Worm (Caenorhabditis elegans): ENCODE measurements around the gene ufbp-1.

The ufbp-1 gene

DNA sequence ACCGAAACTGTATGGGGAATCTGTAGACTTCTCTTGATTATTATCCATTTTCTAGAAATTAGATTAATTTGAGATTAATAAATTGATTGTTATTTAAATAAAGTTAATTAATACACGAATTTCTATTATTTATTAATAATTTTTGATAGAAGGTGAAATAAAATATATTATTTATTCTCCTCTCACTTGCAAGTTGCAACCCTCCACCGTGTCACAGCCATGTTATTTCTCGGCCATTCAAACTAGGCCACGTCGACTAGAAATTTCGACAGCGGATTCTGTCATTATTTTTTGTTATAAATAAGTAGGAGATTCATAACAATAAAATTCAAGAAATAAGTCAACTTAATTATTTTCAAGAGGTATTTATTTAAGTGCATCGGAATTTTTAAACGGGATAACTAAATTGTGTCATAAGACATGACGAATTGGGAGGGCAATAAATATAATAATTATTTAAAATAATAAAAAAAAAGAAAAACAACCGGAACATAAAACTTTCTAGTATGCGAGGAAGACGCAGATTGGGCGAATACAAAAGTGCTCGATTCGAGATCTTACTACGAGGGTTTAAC, at the start of gene ufbp-1:
Gene ufbp-1, minus strand, starts transcription at position 51 of the 575 bp plus-strand sequence.
- TF ChIP-seq nhr-12 (tag; optimal IDR thresholded peaks at IDR 0.05): no peak
- peak; percentile 12 for TF ChIP-seq lsy-2 (tag; optimal IDR thresholded peaks at IDR 0.05)

DNA sequence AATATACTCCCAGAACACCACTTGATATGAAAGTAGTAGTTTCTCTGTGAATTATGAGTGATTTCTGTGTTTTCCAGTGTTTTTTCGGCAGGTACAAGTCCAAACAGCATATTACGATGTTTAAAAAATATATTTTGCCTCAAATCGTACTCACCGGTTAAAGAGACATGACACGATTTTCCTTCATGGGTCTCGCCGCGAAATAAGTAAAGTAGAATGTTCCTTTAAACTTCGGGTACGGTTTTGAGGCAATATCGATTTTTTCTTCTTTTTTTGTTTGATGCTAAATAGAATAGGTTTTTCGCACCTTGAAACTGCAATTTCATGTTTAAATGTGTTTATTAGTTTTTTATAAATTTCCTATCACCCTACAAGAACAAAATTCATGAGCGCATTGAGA, 48.5 kb upstream of the ufbp-1 start:
- no peak for TF ChIP-seq M03D4.4 (tag; optimal IDR thresholded peaks at IDR 0.05)
- no peak for TF ChIP-seq drap-1 (GFP tag; optimal IDR thresholded peaks at IDR 0.05)
- TF ChIP-seq ceh-83 (GFP tag; optimal IDR thresholded peaks at IDR 0.05): no peak
- no peak for TF ChIP-seq ceh-39 (tag; optimal IDR thresholded peaks at IDR 0.05)
- TF ChIP-seq pha-4 (tag; optimal IDR thresholded peaks at IDR 0.05): no peak
- TF ChIP-seq sptf-1 (tag; optimal IDR thresholded peaks at IDR 0.05): no peak
- TF ChIP-seq sem-2 (GFP tag; optimal IDR thresholded peaks at IDR 0.05): no peak
- TF ChIP-seq lin-32 (GFP tag; optimal IDR thresholded peaks at IDR 0.05): no peak
- no peak for TF ChIP-seq cnd-1 (tag; optimal IDR thresholded peaks at IDR 0.05)
- TF ChIP-seq nhr-2 (tag; optimal IDR thresholded peaks at IDR 0.05): no peak
- TF ChIP-seq unc-62 (GFP tag; optimal IDR thresholded peaks at IDR 0.05): no peak
- no peak for TF ChIP-seq nhr-237 (tag; optimal IDR thresholded peaks at IDR 0.05)
- TF ChIP-seq zip-8 (tag; optimal IDR thresholded peaks at IDR 0.05): no peak

ce11 chrIII:8490254-8490653, 46.8 kb upstream of the ufbp-1 start, which contains the start of the genes ess-2 and F42H10.2:
Gene ess-2, minus strand, starts transcription at chrIII:8490352.
Gene F42H10.2, plus strand, starts transcription at chrIII:8490620.
- TF ChIP-seq elt-1 (tag; optimal IDR thresholded peaks at IDR 0.05; ENCODE audit: borderline replicate concordance, insufficient read depth) (no peak), zip-8 (tag; optimal IDR thresholded peaks at IDR 0.05) (no peak), mep-1 (tag; optimal IDR thresholded peaks at IDR 0.05) (peak; percentile 5), lsy-2 (tag; optimal IDR thresholded peaks at IDR 0.05) (peak; percentile 23), unc-62 (GFP tag; optimal IDR thresholded peaks at IDR 0.05) (no peak), ces-1 (GFP tag; optimal IDR thresholded peaks at IDR 0.05) (peak; percentile 23), tbx-8 (GFP tag; optimal IDR thresholded peaks at IDR 0.05) (no peak)

DNA sequence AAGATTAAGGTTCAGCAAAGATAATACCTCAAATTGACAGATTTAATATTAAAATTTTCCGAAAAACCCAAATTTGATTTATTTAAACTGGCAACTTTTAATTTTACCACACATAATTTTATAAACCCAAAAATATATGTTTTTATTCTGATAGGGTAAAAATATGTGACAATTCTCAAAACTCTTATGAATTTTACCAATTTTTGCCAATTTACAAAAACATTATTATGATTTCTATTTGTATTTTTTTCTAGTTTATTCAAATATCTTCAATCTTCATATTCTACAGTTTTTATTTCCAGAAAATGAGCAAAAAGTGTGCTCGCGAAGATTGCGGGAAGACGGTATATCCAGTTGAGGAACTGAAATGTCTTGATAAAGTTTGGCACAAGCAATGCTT, 40.4 kb upstream of the ufbp-1 start, which contains the start of gene F42H10.3:
Gene F42H10.3, plus strand, starts transcription at position 301 of the 400 bp plus-strand sequence.
- TF ChIP-seq blmp-1 (tag; optimal IDR thresholded peaks at IDR 0.05) (no peak), nhr-28 (tag; optimal IDR thresholded peaks at IDR 0.05) (no peak), lin-13 (tag; optimal IDR thresholded peaks at IDR 0.05) (no peak), nhr-12 (tag; optimal IDR thresholded peaks at IDR 0.05) (no peak), cnd-1 (tag; optimal IDR thresholded peaks at IDR 0.05) (no peak), snpc-4 (tag; optimal IDR thresholded peaks at IDR 0.05) (no peak), ztf-11 (tag; optimal IDR thresholded peaks at IDR 0.05) (no peak), tbx-8 (GFP tag; optimal IDR thresholded peaks at IDR 0.05) (no peak), ceh-43 (GFP tag; optimal IDR thresholded peaks at IDR 0.05) (no peak), nhr-237 (tag; optimal IDR thresholded peaks at IDR 0.05) (no peak), mls-2 (tag; optimal IDR thresholded peaks at IDR 0.05) (no peak)

DNA sequence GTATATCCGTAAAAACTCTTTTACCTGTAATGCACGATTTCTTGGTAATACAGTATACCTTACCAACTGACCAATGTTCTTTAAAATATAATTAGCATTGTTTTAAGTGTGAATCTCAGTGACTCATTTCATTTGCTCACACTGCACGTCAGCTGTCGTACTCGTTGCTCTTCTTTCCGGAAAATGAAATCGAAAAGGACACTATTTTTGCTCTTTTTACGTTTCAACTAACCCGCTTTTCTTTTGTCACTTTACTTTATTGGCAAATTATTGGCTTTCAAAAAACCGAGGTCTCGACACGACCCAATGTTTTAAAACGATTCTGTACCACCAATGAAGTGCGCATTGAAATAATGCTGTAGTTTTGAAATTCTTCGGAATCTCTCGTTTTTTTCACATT, 36.9 kb upstream of the ufbp-1 start, which contains the start of gene F42H10.6:
Gene F42H10.6, minus strand, starts transcription at position 101 of the 400 bp plus-strand sequence.
- peak; percentile 85 for TF ChIP-seq hlh-1 (tag; optimal IDR thresholded peaks at IDR 0.05)
- no peak for TF ChIP-seq ztf-11 (tag; optimal IDR thresholded peaks at IDR 0.05)

DNA sequence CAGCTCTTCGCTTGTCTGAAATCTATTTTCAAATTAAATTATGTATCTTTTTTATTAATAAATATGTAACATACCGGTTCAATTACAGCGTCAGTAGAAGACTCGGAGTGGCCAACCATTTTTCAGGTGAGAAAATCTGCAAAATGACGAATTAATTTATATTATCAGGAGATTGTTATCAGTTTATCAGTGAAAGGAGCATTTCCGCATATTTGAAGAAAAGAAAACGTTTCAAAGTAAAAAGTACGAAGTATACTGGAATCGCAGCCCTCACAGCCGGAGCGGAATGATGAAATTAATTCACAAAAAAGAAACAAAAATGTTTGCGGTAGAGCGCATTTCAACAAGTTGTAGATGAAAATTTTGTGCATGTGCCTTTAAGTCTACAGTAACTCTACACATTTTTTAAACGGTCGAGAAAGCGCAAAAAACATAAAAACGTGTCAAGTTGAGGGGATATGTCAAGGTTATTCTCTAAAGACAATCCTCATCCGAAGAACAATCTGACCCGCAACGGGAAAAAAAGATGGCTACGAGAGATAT, 36.0 kb upstream of the ufbp-1 start:
- TF ChIP-seq ham-2 (GFP tag; optimal IDR thresholded peaks at IDR 0.05) (no peak), ceh-43 (GFP tag; optimal IDR thresholded peaks at IDR 0.05) (no peak), snpc-4 (tag; optimal IDR thresholded peaks at IDR 0.05) (no peak), ceh-83 (GFP tag; optimal IDR thresholded peaks at IDR 0.05) (no peak), pha-4 (tag; optimal IDR thresholded peaks at IDR 0.05) (no peak), lin-32 (GFP tag; optimal IDR thresholded peaks at IDR 0.05) (no peak), ceh-39 (tag; optimal IDR thresholded peaks at IDR 0.05) (no peak), tbx-8 (GFP tag; optimal IDR thresholded peaks at IDR 0.05) (no peak), cnd-1 (tag; optimal IDR thresholded peaks at IDR 0.05) (no peak), lsy-2 (tag; optimal IDR thresholded peaks at IDR 0.05) (no peak), unc-120 (tag; optimal IDR thresholded peaks at IDR 0.05; ENCODE audit: poor library complexity, severe bottlenecking) (no peak), elt-1 (tag; optimal IDR thresholded peaks at IDR 0.05; ENCODE audit: borderline replicate concordance, insufficient read depth) (no peak), zip-8 (tag; optimal IDR thresholded peaks at IDR 0.05) (no peak), ces-1 (GFP tag; optimal IDR thresholded peaks at IDR 0.05) (no peak), drap-1 (GFP tag; optimal IDR thresholded peaks at IDR 0.05) (no peak)
